Worm (Caenorhabditis elegans) whole organism, L1 larva: Measurements from ENCODE around the gene toca-2.
A peak's percentile ranks its signal among the peaks of the same experiment; 100 is the strongest.

Experiments used
- aly-2 ChIP-seq: fragments of 150-350 bp; optimal IDR thresholded peaks from 2 replicates; lab custom pipeline; 2014; ENCODE audit warnings: missing biosample characterization, missing genetic modification characterization
- ceh-63 ChIP-seq: fragments of 200-800 bp; sonication (Bioruptor generic); optimal IDR thresholded peaks from 2 replicates; lab custom pipeline; 2018; ENCODE audit warnings: mild to moderate bottlenecking, missing genetic modification characterization, missing compliant biosample characterization
- efl-1 ChIP-seq, 4 experiments: fragments of 150-350 bp; optimal IDR thresholded peaks in 3 of 4; peaks in 1 of 4; 1 replicate in 1 of 4; 2 replicates in 3 of 4; lab custom pipeline; 2014; ENCODE audit warnings: missing biosample characterization in 2 of 4, missing genetic modification characterization in 2 of 4, missing genetic modification reagents in 2 of 4
- efl-3 ChIP-seq: fragments of 200-800 bp; sonication (Bioruptor generic); optimal IDR thresholded peaks from 2 replicates; lab custom pipeline; 2018; ENCODE audit warnings: mild to moderate bottlenecking, missing genetic modification characterization, missing compliant biosample characterization
- elt-3 ChIP-seq, 6 experiments: fragments of 150-350 bp in 1 of 6; sonication (generic microtip); optimal IDR thresholded peaks; 2 replicates each; lab custom pipeline; 2017 to 2018; ENCODE audit warnings: missing biosample characterization in 6 of 6, missing genetic modification characterization in 6 of 6, inconsistent platforms in 1 of 6
- fos-1 ChIP-seq: fragments of 150-350 bp; optimal IDR thresholded peaks from 2 replicates; lab custom pipeline; 2014; ENCODE audit warnings: missing biosample characterization, missing genetic modification characterization
- hlh-17 ChIP-seq: fragments of 200-800 bp; sonication (Bioruptor generic); optimal IDR thresholded peaks from 2 replicates; lab custom pipeline; 2018; ENCODE audit warnings: missing genetic modification characterization, mild to moderate bottlenecking, missing compliant biosample characterization, moderate library complexity, borderline replicate concordance
- hlh-4 ChIP-seq: sonication (generic microtip); optimal IDR thresholded peaks from 2 replicates; lab custom pipeline; 2016; ENCODE audit warnings: mild to moderate bottlenecking, missing genetic modification characterization, missing compliant biosample characterization
- irx-1 ChIP-seq: sonication (generic microtip); optimal IDR thresholded peaks from 2 replicates; lab custom pipeline; 2016; ENCODE audit warnings: missing genetic modification characterization, missing compliant biosample characterization
- jun-1 ChIP-seq: fragments of 150-350 bp; optimal IDR thresholded peaks from 2 replicates; lab custom pipeline; 2014; ENCODE audit warnings: missing biosample characterization, missing genetic modification reagents, missing genetic modification characterization
- lin-15B ChIP-seq: fragments of 150-350 bp; sonication (generic microtip); optimal IDR thresholded peaks from 3 replicates; lab custom pipeline; 2014; ENCODE audit warnings: missing biosample characterization, missing genetic modification characterization
- lin-35 ChIP-seq, 2 experiments: fragments of 150-350 bp; optimal IDR thresholded peaks; 2 replicates each; lab custom pipeline; 2014; ENCODE audit warnings: missing biosample characterization in 2 of 2, missing genetic modification characterization in 2 of 2, missing genetic modification reagents in 2 of 2
- lir-3 ChIP-seq: sonication (generic microtip); optimal IDR thresholded peaks from 2 replicates; lab custom pipeline; 2016; ENCODE audit warnings: mild to moderate bottlenecking, missing genetic modification characterization, moderate library complexity, missing compliant biosample characterization; ENCODE audit not compliant: poor library complexity
- lsy-2 ChIP-seq, 2 experiments: fragments of 150-350 bp; optimal IDR thresholded peaks; 2 replicates each; lab custom pipeline; 2014; ENCODE audit warnings: missing biosample characterization in 2 of 2, missing genetic modification characterization in 2 of 2
- mab-9 ChIP-seq: fragments of 200-800 bp; sonication (Bioruptor generic); IDR thresholded peaks from 2 replicates; pipeline ENCODE4 v1.3.6; 2022; ENCODE audit warnings: missing genetic modification reagents, missing genetic modification characterization, missing compliant biosample characterization
- mef-2 ChIP-seq: fragments of 150-350 bp; optimal IDR thresholded peaks from 2 replicates; lab custom pipeline; 2014; ENCODE audit warnings: missing biosample characterization, missing genetic modification characterization
- nhr-11 ChIP-seq: fragments of 150-350 bp; optimal IDR thresholded peaks from 2 replicates; lab custom pipeline; 2014; ENCODE audit warnings: missing biosample characterization, missing genetic modification characterization
- pax-3 ChIP-seq: fragments of 200-800 bp; sonication (Bioruptor generic); optimal IDR thresholded peaks from 2 replicates; lab custom pipeline; 2018; ENCODE audit warnings: mild to moderate bottlenecking, missing genetic modification characterization, moderate library complexity, missing compliant biosample characterization

Gene toca-2

DNA sequence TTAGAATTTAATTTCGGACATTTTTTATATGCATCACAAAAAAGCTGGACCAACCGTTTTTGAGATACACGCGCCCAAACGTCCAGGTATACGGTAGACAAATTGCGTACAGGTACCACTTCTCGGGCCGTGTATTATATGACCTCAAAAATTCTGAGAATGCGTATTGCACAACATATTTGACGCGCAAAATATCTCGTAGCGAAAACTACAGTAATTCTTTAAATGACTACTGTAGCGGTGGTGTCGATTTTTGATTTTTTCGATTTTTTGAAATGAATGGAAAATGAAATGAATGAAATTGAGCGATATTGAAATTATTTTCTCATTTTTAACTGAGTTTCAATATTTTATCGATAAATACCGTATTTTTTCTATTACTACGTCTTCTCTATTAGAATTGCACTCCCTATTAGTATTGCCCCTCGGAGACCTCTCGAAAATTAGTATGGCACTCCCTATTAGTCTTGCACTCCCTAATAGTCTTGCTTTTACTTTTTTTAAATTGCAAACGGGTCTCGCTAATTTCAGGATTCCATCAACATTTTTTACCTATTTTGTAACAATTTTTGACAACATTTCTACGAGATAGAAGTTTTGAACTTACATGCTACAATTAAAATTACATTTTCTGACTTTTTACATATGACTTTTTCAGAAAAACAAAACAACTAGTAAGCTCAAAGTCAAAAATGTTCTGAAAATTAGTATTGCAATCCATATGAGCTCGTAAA, 23.8 kb downstream of the toca-2 start:
- TF ChIP-seq lir-3 (peak; percentile 31), efl-3 (GFP tag; lab: Kevin White, UChicago) (peak; percentile 17), hlh-17 (no peak), hlh-4 (tag; lab: Kevin White, UChicago) (peak; percentile 24), mab-9 (GFP tag; lab: Robert Waterston, UW) (no peak), fos-1 (tag; lab: Kevin White, UChicago) (no peak)

DNA sequence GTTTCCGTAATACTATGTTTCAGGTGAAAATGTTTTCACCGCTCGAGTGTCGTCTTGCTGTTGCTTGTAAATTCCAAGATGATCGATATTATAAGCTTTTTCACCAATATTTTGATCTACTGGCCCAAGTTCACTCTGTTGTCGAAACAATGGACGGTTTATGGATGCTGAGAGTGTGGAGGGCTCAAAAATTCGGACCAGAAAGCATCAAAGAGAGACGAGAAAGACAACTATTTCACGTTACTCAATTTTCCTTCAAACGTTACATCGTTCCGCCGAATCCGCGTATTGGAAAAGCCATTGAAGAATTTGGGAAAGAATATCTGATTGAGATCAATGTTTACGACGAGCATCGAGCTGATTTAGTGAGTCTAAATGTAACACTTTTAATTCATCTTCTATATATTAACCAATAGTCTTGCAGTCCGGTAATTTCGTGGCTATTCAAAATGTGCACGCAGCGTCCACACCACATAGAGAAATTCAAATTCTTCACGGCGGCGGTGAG, 24.6 kb downstream of the toca-2 start, which contains the start of gene pot-3:
Gene pot-3, plus strand, starts transcription at position 17 of the 508 bp plus-strand sequence.
- TF ChIP-seq lin-15B (tag; lab: Kevin White, UChicago), result no peak
- peak; percentile 15 for TF ChIP-seq pax-3 (tag; lab: Kevin White, UChicago)
- TF ChIP-seq jun-1 (tag; lab: Kevin White, UChicago), result no peak
- peak; percentile 67 for TF ChIP-seq efl-3 (GFP tag; lab: Kevin White, UChicago)
- TF ChIP-seq elt-3 (tag; optimal IDR thresholded peaks at IDR 0.05; lab: Kevin White, UChicago), result peak in 1 of 6 experiments; percentile 40
- no peak for TF ChIP-seq irx-1 (tag; lab: Kevin White, UChicago)
- no peak for TF ChIP-seq lsy-2 (tag; optimal IDR thresholded peaks at IDR 0.05; lab: Kevin White, UChicago)
- no peak for TF ChIP-seq mef-2 (tag; lab: Kevin White, UChicago)
- no peak for TF ChIP-seq nhr-11 (tag; lab: Kevin White, UChicago)
- TF ChIP-seq ceh-63 (GFP tag; lab: Kevin White, UChicago), result no peak
- peak in 1 of 2 experiments; percentile 2 for TF ChIP-seq lin-35 (GFP tag; optimal IDR thresholded peaks at IDR 0.05; lab: Kevin White, UChicago)
- TF ChIP-seq aly-2 (tag; lab: Kevin White, UChicago), result no peak
- TF ChIP-seq efl-1 (optimal IDR thresholded peaks at IDR 0.05; lab: Kevin White, UChicago), result no peak
- peak in 1 of 2 experiments; percentile 93 for TF ChIP-seq efl-1 (GFP tag; optimal IDR thresholded peaks at IDR 0.05 in 1 of 2; lab: Kevin White, UChicago)
